Fruit fly (Drosophila melanogaster) whole organism, adult: Measurements from ENCODE around the gene numb.

Experiments
- CG7045 ChIP-seq: fragments of 200-800 bp; sonication (Bioruptor generic); optimal IDR thresholded peaks from 2 replicates; lab custom pipeline; 2017; ENCODE audit warnings: missing biosample characterization, mild to moderate bottlenecking, missing genetic modification characterization
- CG7101 ChIP-seq: fragments of 200-800 bp; sonication (Bioruptor generic); optimal IDR thresholded peaks from 2 replicates; lab custom pipeline; 2018; ENCODE audit warnings: missing biosample characterization, mild to moderate bottlenecking, missing genetic modification characterization, moderate library complexity
- Crg-1 ChIP-seq: fragments of 200-800 bp; sonication (Bioruptor generic); optimal IDR thresholded peaks from 2 replicates; lab custom pipeline; 2016; ENCODE audit warnings: missing biosample characterization, missing genetic modification characterization
- cic ChIP-seq: fragments of 200-800 bp; sonication (Bioruptor generic); optimal IDR thresholded peaks from 2 replicates; lab custom pipeline; 2017; ENCODE audit warnings: missing biosample characterization, mild to moderate bottlenecking, missing genetic modification characterization, moderate library complexity

DNA sequence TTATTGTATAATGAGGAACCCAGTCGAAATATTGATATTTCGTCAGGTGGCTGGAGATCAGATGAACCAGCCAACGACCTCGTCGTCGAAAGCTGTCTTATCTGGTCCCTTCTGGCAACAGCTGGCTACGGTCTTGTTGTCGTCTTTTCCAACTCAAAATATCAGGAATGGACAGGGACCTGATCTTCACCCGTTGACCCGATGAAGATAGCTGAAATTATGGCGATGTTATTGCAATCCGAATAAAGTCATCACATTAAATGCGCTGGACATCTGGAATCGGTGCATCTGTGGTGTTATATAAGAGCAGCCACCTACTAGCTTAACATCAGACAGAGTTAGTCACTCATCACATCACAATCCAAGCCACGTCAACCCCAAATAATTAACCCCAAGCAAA is 10.7 kb upstream of the numb start, which contains the start of gene Fbp2:
- TF ChIP-seq CG7101 (tag; lab: Kevin White, UChicago) = no peak
- no peak for TF ChIP-seq Crg-1 (GFP tag; lab: Kevin White, UChicago)
- no peak for TF ChIP-seq CG7045 (GFP tag; lab: Kevin White, UChicago)
- TF ChIP-seq cic (GFP tag; lab: Kevin White, UChicago) = no peak
